Worm (Caenorhabditis elegans): ENCODE measurements around the gene str-52.

ce11 chrV:2137010-2137409 is 8.9 kb downstream of the str-52 start:
- TF ChIP-seq elt-3 (tag; optimal IDR thresholded peaks at IDR 0.05) = no peak
- TF ChIP-seq mdl-1 (tag; optimal IDR thresholded peaks at IDR 0.05) = no peak
- no peak for TF ChIP-seq lin-13 (GFP tag; optimal IDR thresholded peaks at IDR 0.05)
- TF ChIP-seq snpc-4 (tag; optimal IDR thresholded peaks at IDR 0.05) = no peak
- no peak for TF ChIP-seq nhr-12 (tag; optimal IDR thresholded peaks at IDR 0.05)
- no peak for TF ChIP-seq nhr-10 (tag; optimal IDR thresholded peaks at IDR 0.05)
- no peak for TF ChIP-seq lin-39 (tag; optimal IDR thresholded peaks at IDR 0.05)
- no peak for TF ChIP-seq ztf-4 (tag; optimal IDR thresholded peaks at IDR 0.05)
- TF ChIP-seq nhr-23 (tag; optimal IDR thresholded peaks at IDR 0.05) = no peak
- no peak for TF ChIP-seq nhr-11 (tag; optimal IDR thresholded peaks at IDR 0.05)
- TF ChIP-seq sma-3 (GFP tag; optimal IDR thresholded peaks at IDR 0.05) = no peak
- TF ChIP-seq ama-1 (optimal IDR thresholded peaks at IDR 0.05) = no peak
